Fruit fly (Drosophila melanogaster) whole organism, wandering third instar larva: ENCODE results near the gene Kap-alpha3.
A peak's percentile ranks its signal among the peaks of the same experiment; 100 is the strongest.

Experiments
- Abd-B ChIP-seq: fragments of >200 bp; optimal IDR thresholded peaks from 2 replicates; lab custom pipeline; 2017; ENCODE audit warnings: missing biosample characterization, missing genetic modification characterization
- CG32264 ChIP-seq: fragments of 200-800 bp; sonication (Bioruptor generic); optimal IDR thresholded peaks from 2 replicates; lab custom pipeline; 2016; ENCODE audit warnings: missing biosample characterization, missing genetic modification characterization
- CG9705 ChIP-seq: fragments of 200-800 bp; sonication (Bioruptor generic); optimal IDR thresholded peaks from 2 replicates; lab custom pipeline; 2018; ENCODE audit warnings: missing biosample characterization, mild to moderate bottlenecking, missing genetic modification characterization
- CrebA ChIP-seq: fragments of 200-800 bp; sonication (Bioruptor generic); optimal IDR thresholded peaks from 2 replicates; lab custom pipeline; 2016; ENCODE audit warnings: missing biosample characterization, mild to moderate bottlenecking, missing genetic modification characterization, borderline replicate concordance
- Dfd ChIP-seq: fragments of >200 bp; optimal IDR thresholded peaks from 2 replicates; lab custom pipeline; 2017; ENCODE audit warnings: missing biosample characterization, missing genetic modification characterization
- Dif ChIP-seq: fragments of 200-275, 200-300 bp; sonication (Bioruptor generic); optimal IDR thresholded peaks from 2 replicates; lab custom pipeline; 2018; ENCODE audit warnings: missing biosample characterization, missing genetic modification characterization; ENCODE audit not compliant: partially characterized antibody
- GATAd ChIP-seq: sonication (Bioruptor generic); optimal IDR thresholded peaks from 2 replicates; lab custom pipeline; 2016; ENCODE audit warnings: missing biosample characterization, missing genetic modification characterization
- HLH106 ChIP-seq: fragments of 200-800 bp; optimal IDR thresholded peaks from 3 replicates; lab custom pipeline; 2019; ENCODE audit warnings: missing biosample characterization, mild to moderate bottlenecking, missing genetic modification characterization, moderate library complexity
- Hnf4 ChIP-seq: fragments of 200-800 bp; sonication (Bioruptor generic); optimal IDR thresholded peaks from 2 replicates; lab custom pipeline; 2016; ENCODE audit warnings: missing biosample characterization, mild to moderate bottlenecking, missing genetic modification characterization
- Hr78 ChIP-seq: fragments of >200 bp; optimal IDR thresholded peaks from 2 replicates; lab custom pipeline; 2017; ENCODE audit warnings: missing biosample characterization, missing genetic modification characterization
- Hr83 ChIP-seq: fragments of 200-300 bp; sonication (Bioruptor generic); optimal IDR thresholded peaks from 2 replicates; lab custom pipeline; 2016; ENCODE audit warnings: missing biosample characterization, mild to moderate bottlenecking, missing genetic modification characterization, moderate library complexity; ENCODE audit not compliant: poor library complexity, severe bottlenecking
- Jra ChIP-seq: sonication (Bioruptor generic); optimal IDR thresholded peaks from 2 replicates; lab custom pipeline; 2016; ENCODE audit warnings: missing biosample characterization, missing genetic modification characterization
- Mio ChIP-seq: sonication (Bioruptor generic); optimal IDR thresholded peaks from 2 replicates; lab custom pipeline; 2016; ENCODE audit warnings: missing biosample characterization, missing genetic modification characterization
- Myc ChIP-seq: fragments of >200 bp; optimal IDR thresholded peaks from 2 replicates; lab custom pipeline; 2017
- N ChIP-seq: fragments of >200 bp; optimal IDR thresholded peaks from 2 replicates; lab custom pipeline; 2018; ENCODE audit warnings: missing biosample characterization, missing external identifiers, missing genetic modification characterization
- OdsH ChIP-seq: fragments of 200-800 bp; sonication (Bioruptor generic); optimal IDR thresholded peaks from 2 replicates; lab custom pipeline; 2016; ENCODE audit warnings: missing biosample characterization, mild to moderate bottlenecking, missing genetic modification characterization
- Rel ChIP-seq, 2 experiments: fragments of 200-800 bp; sonication (Bioruptor generic) in 1 of 2; optimal IDR thresholded peaks; 2 replicates in 1 of 2; 3 replicates in 1 of 2; lab custom pipeline; 2016 to 2019; ENCODE audit warnings: mild to moderate bottlenecking in 2 of 2, missing biosample characterization in 2 of 2, missing genetic modification characterization in 2 of 2, moderate library complexity in 1 of 2
- Sp1 ChIP-seq: fragments of 200-800 bp; sonication (Bioruptor generic); optimal IDR thresholded peaks from 3 replicates; lab custom pipeline; 2019; ENCODE audit warnings: missing biosample characterization, mild to moderate bottlenecking, missing genetic modification characterization, moderate library complexity
- Vsx2 ChIP-seq: fragments of 200-300, 225-300 bp; sonication (Bioruptor generic); optimal IDR thresholded peaks from 2 replicates; lab custom pipeline; 2018; ENCODE audit warnings: missing biosample characterization, missing genetic modification characterization; ENCODE audit not compliant: partially characterized antibody
- br ChIP-seq: fragments of 200-800 bp; sonication (Bioruptor generic); optimal IDR thresholded peaks from 2 replicates; lab custom pipeline; 2016; ENCODE audit warnings: missing biosample characterization, missing genetic modification characterization
- brk ChIP-seq: fragments of 200-800 bp; sonication (Bioruptor generic); optimal IDR thresholded peaks from 2 replicates; lab custom pipeline; 2016; ENCODE audit warnings: missing biosample characterization, mild to moderate bottlenecking, missing genetic modification characterization
- dl ChIP-seq, 2 experiments: fragments of 175-275, 200-275 bp in 1 of 2; fragments of 200-275 bp in 1 of 2; sonication (Bioruptor generic); optimal IDR thresholded peaks; lab custom pipeline; 2018; ENCODE audit warnings: mild to moderate bottlenecking in 2 of 2, missing biosample characterization in 2 of 2, missing genetic modification characterization in 2 of 2, moderate library complexity in 2 of 2; ENCODE audit not compliant: partially characterized antibody in 2 of 2, insufficient read depth in 1 of 2
- dmrt93B ChIP-seq: fragments of 200-800 bp; sonication (Bioruptor generic); optimal IDR thresholded peaks from 2 replicates; lab custom pipeline; 2018; ENCODE audit warnings: missing biosample characterization, mild to moderate bottlenecking, missing genetic modification characterization
- dsf ChIP-seq: sonication (Bioruptor generic); optimal IDR thresholded peaks from 2 replicates; lab custom pipeline; 2016; ENCODE audit warnings: missing biosample characterization, missing genetic modification characterization, borderline replicate concordance
- ey ChIP-seq: fragments of 200-800 bp; sonication (Bioruptor generic); optimal IDR thresholded peaks from 2 replicates; lab custom pipeline; 2016; ENCODE audit warnings: missing biosample characterization, missing genetic modification characterization
- foxo ChIP-seq, 2 experiments: fragments of 200-800 bp; sonication (Bioruptor generic); optimal IDR thresholded peaks; 2 replicates in 1 of 2; 3 replicates in 1 of 2; lab custom pipeline; 2016 to 2017; ENCODE audit warnings: missing biosample characterization in 2 of 2, missing genetic modification characterization in 2 of 2
- fru ChIP-seq: fragments of 200-800 bp; sonication (Bioruptor generic); optimal IDR thresholded peaks from 3 replicates; lab custom pipeline; 2016; ENCODE audit warnings: missing biosample characterization, mild to moderate bottlenecking, missing genetic modification characterization
- h ChIP-seq: fragments of 200-800 bp; sonication (Bioruptor generic); optimal IDR thresholded peaks from 3 replicates; lab custom pipeline; 2016; ENCODE audit warnings: missing biosample characterization, mild to moderate bottlenecking, missing genetic modification characterization
- jim ChIP-seq: fragments of 175-275, 200-325 bp; sonication (Bioruptor generic); optimal IDR thresholded peaks from 2 replicates; lab custom pipeline; 2016; ENCODE audit warnings: missing biosample characterization, mild to moderate bottlenecking, missing genetic modification characterization
- lola ChIP-seq: fragments of >200 bp; optimal IDR thresholded peaks from 2 replicates; lab custom pipeline; 2017; ENCODE audit warnings: missing biosample characterization, missing genetic modification characterization
- pan ChIP-seq: fragments of >200 bp; optimal IDR thresholded peaks from 2 replicates; lab custom pipeline; 2017
- psq ChIP-seq: fragments of 200-800 bp; sonication (Bioruptor generic); optimal IDR thresholded peaks from 3 replicates; lab custom pipeline; 2017; ENCODE audit warnings: missing biosample characterization, mild to moderate bottlenecking, missing genetic modification characterization, moderate library complexity
- rgr ChIP-seq: fragments of 200-800 bp; sonication (Bioruptor generic); optimal IDR thresholded peaks from 3 replicates; lab custom pipeline; 2016; ENCODE audit warnings: missing biosample characterization, mild to moderate bottlenecking, missing genetic modification characterization
- sage ChIP-seq: fragments of 200-800 bp; sonication (Bioruptor generic); optimal IDR thresholded peaks from 2 replicates; lab custom pipeline; 2016; ENCODE audit warnings: missing biosample characterization, mild to moderate bottlenecking, missing genetic modification characterization
- sv ChIP-seq: fragments of 200-800 bp; sonication (Bioruptor generic); optimal IDR thresholded peaks from 3 replicates; lab custom pipeline; 2016; ENCODE audit warnings: missing biosample characterization, missing genetic modification characterization
- tai ChIP-seq: sonication (Bioruptor generic); optimal IDR thresholded peaks from 2 replicates; lab custom pipeline; 2016; ENCODE audit warnings: missing biosample characterization, missing genetic modification characterization
- usp ChIP-seq: fragments of >200 bp; optimal IDR thresholded peaks from 2 replicates; lab custom pipeline; 2017; ENCODE audit warnings: missing biosample characterization, missing genetic modification characterization
- woc ChIP-seq: sonication (Bioruptor generic); optimal IDR thresholded peaks from 2 replicates; lab custom pipeline; 2016; ENCODE audit warnings: missing biosample characterization, mild to moderate bottlenecking, missing genetic modification characterization

Kap-alpha3 gene

DNA sequence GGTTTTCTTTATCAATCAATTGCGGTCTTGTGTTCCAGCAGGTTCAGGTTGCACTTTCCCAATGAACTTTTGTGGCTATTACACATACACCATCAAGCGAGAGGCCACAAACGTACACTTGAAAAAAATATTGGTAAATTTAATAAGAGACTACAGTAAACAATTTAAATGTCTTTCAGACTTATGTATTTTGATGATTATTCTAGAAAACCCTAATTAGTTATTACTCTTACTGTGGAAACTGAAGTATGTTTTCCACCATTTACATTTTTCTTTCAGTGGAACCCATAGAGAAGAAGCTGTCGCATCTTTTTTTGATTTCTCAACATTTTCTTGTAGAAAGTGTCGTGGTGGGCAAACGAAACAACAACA, 43.4 kb downstream of the Kap-alpha3 start (continued):
- TF ChIP-seq CG32264 (peak; percentile 70), tai (peak; percentile 81), Dfd (GFP tag; lab: Kevin White, UChicago) (no peak), woc (GFP tag; lab: Kevin White, UChicago) (peak; percentile 66)

DNA sequence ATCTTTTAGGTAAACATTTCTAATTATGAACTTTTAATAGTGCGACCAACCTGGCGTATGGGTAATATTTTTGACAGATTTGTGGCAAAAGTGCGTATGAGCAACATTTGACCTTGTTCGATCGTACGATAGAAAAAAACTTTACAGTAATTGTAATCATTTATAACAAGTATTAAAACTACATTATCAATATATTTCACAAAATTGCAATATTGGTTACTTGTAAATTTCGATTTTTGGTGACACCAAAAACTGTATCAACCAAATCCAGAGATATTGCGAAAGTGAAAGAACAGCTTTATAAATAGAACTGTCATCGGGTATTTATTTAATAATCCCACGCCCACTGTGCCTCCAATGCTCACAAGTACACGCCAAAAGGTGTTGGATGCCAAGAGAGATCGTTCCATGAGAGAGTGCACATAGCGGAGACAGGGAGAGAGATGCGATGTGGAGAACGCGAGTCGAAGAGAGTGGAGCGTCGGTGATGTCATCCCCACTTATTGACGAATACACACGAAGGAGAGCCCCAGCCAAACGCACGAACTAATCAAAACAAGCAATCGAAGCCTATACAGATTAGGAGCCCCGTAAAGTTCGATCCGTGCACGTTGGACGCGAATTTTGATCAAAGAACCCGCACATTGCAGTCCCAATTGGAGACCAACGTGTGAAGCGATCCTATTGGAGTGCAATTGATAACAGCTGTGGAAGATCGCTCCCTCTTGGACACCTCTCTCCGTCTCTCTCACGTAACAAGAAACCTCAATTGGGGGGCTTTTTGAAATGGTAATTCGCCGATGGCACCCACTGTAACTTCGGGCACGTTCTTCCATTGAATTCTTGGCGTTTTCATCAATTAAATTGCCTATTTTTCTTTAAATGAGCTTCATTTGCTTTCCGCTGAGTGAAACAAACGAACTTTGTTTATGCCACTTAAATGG, 44.1 kb downstream of the Kap-alpha3 start:
- peak; percentile 97 for TF ChIP-seq br
- peak; percentile 65 for TF ChIP-seq Hr83 (GFP tag; lab: Kevin White, UChicago)
- peak; percentile 92 for TF ChIP-seq tai
- TF ChIP-seq h, result peak; percentile 95
- peak; percentile 95 for TF ChIP-seq rgr (GFP tag; lab: Kevin White, UChicago)
- TF ChIP-seq N (GFP tag; lab: Kevin White, UChicago), result no peak
- TF ChIP-seq jim, result no peak
- peak; percentile 74 for TF ChIP-seq brk (GFP tag; lab: Kevin White, UChicago)
- TF ChIP-seq Abd-B (GFP tag; lab: Kevin White, UChicago), result no peak
- peak; percentile 18 for TF ChIP-seq usp (GFP tag; lab: Kevin White, UChicago)
- TF ChIP-seq GATAd (GFP tag; lab: Kevin White, UChicago), result peak; percentile 54
- TF ChIP-seq Myc (lab: Kevin White, UChicago), result no peak
- TF ChIP-seq woc (GFP tag; lab: Kevin White, UChicago), result peak; percentile 97
- TF ChIP-seq psq (GFP tag; lab: Kevin White, UChicago), result peak; percentile 95
- TF ChIP-seq dl (GFP tag; optimal IDR thresholded peaks at IDR 0.05; lab: Kevin White, UChicago; ENCODE audit: insufficient read depth in 1 of 2, partially characterized antibody in 2 of 2), result peak; percentile 89 to 97
- TF ChIP-seq CG9705 (GFP tag; lab: Kevin White, UChicago), result peak; percentile 94
- TF ChIP-seq sv (GFP tag; lab: Kevin White, UChicago), result peak; percentile 79
- peak; percentile 96 for TF ChIP-seq HLH106 (tag; lab: Kevin White, UChicago)
- peak; percentile 97 for TF ChIP-seq dmrt93B (GFP tag; lab: Kevin White, UChicago)
- peak; percentile 64 for TF ChIP-seq Mio (GFP tag; lab: Kevin White, UChicago)
- TF ChIP-seq CG32264, result peak; percentile 82
- no peak for TF ChIP-seq Dfd (GFP tag; lab: Kevin White, UChicago)
- TF ChIP-seq pan (lab: Kevin White, UChicago), result no peak
- TF ChIP-seq Vsx2 (GFP tag; lab: Kevin White, UChicago), result peak; percentile 87
- TF ChIP-seq Dif (GFP tag; lab: Kevin White, UChicago), result peak; percentile 98
- peak; percentile 74 for TF ChIP-seq CrebA (GFP tag; lab: Kevin White, UChicago)
- TF ChIP-seq Hnf4 (GFP tag; lab: Kevin White, UChicago), result peak; percentile 85
- peak; percentile 97 for TF ChIP-seq OdsH (GFP tag; lab: Kevin White, UChicago)
- peak; percentile 74 for TF ChIP-seq dsf (GFP tag; lab: Kevin White, UChicago)
- peak; percentile 98 for TF ChIP-seq Sp1
- no peak for TF ChIP-seq Hr78 (GFP tag; lab: Kevin White, UChicago)
- peak; percentile 47 for TF ChIP-seq sage (GFP tag; lab: Kevin White, UChicago)
- TF ChIP-seq fru (GFP tag; lab: Kevin White, UChicago), result peak; percentile 98
- TF ChIP-seq Rel (GFP tag; optimal IDR thresholded peaks at IDR 0.05; lab: Kevin White, UChicago), result peak; percentile 69
- peak; percentile 74 for TF ChIP-seq Rel (tag; optimal IDR thresholded peaks at IDR 0.05; lab: Kevin White, UChicago)
- TF ChIP-seq foxo (GFP tag; optimal IDR thresholded peaks at IDR 0.05; lab: Kevin White, UChicago), result peak; percentile 76 to 98
- peak; percentile 96 for TF ChIP-seq ey (GFP tag; lab: Kevin White, UChicago)
- TF ChIP-seq Jra (GFP tag; lab: Kevin White, UChicago), result peak; percentile 96
- TF ChIP-seq lola, result no peak
- TF ChIP-seq, all 38 proteins: peak for 30
